Worm (Caenorhabditis elegans): ENCODE data around the gene rpc-2.

DNA sequence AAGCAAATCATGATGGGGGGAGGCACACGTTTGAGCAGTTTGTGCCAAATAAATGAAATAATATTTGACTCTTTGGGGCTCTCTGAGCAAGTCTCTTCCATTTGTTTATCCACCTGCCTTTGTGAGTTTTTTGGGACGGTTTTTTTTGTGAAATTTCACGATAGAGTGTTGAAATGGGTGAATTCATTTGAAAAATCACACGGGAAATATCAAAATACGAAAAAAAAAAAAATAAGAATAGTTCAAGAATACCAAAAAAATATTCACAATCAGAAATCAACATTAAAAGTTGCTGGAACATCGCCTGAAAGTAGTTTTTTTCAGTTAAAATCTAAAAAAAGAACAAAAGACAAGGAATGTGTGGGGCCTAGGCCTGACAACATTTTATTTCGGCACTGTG, 44.7 kb upstream of the rpc-2 start, which contains the start of gene pqn-25:
- no peak for TF ChIP-seq klf-2 (GFP tag; conservative IDR thresholded peaks at IDR 0.05)
- no peak for TF ChIP-seq flt-1 (GFP tag; IDR thresholded peaks at IDR 0.05)
- no peak for TF ChIP-seq ztf-23 (GFP tag; IDR thresholded peaks at IDR 0.05)
- TF ChIP-seq T22C8.4 (GFP tag; IDR thresholded peaks at IDR 0.05): no peak
- no peak for TF ChIP-seq ref-1 (GFP tag; conservative IDR thresholded peaks at IDR 0.05)
- no peak for TF ChIP-seq ztf-29 (GFP tag; IDR thresholded peaks at IDR 0.05)
- TF ChIP-seq med-1 (GFP tag; optimal IDR thresholded peaks at IDR 0.05; ENCODE audit: insufficient read depth): no peak
